Fruit fly (Drosophila melanogaster) whole organism, embryonic: ENCODE results near the gene CG1213.

Source experiments
- Blimp-1 ChIP-seq: fragments of 200-800 bp; sonication (Bioruptor generic); optimal IDR thresholded peaks from 3 replicates; lab custom pipeline; 2018; ENCODE audit warnings: missing biosample characterization, missing genetic modification characterization, mild to moderate bottlenecking, moderate library complexity, missing genetic modification reagents
- CG10565 ChIP-seq: fragments of 200-800 bp; sonication (Bioruptor generic); optimal IDR thresholded peaks from 3 replicates; lab custom pipeline; 2016; ENCODE audit warnings: missing biosample characterization, mild to moderate bottlenecking, missing genetic modification characterization
- CG12071 ChIP-seq: fragments of 200-800 bp; sonication (Bioruptor generic); optimal IDR thresholded peaks from 3 replicates; lab custom pipeline; 2018; ENCODE audit warnings: missing biosample characterization, mild to moderate bottlenecking, missing genetic modification characterization
- CG12219 ChIP-seq: fragments of 200-800 bp; sonication (Bioruptor generic); optimal IDR thresholded peaks from 3 replicates; lab custom pipeline; 2018; ENCODE audit warnings: missing biosample characterization, mild to moderate bottlenecking, missing genetic modification characterization
- CG13894 ChIP-seq: fragments of 200-800 bp; sonication (Bioruptor generic); optimal IDR thresholded peaks from 3 replicates; lab custom pipeline; 2018; ENCODE audit warnings: missing biosample characterization, mild to moderate bottlenecking, missing genetic modification characterization, moderate library complexity
- CG14441 ChIP-seq: fragments of 200-800 bp; sonication (Bioruptor generic); IDR thresholded peaks from 2 replicates; pipeline ENCODE4 v1.3.6; 2022; ENCODE audit warnings: missing biosample characterization, missing genetic modification characterization
- CG16815 ChIP-seq: fragments of 200-800 bp; sonication (Bioruptor generic); optimal IDR thresholded peaks from 3 replicates; lab custom pipeline; 2017; ENCODE audit warnings: missing biosample characterization, mild to moderate bottlenecking, missing genetic modification characterization
- CG17328 ChIP-seq: fragments of 200-800 bp; sonication (Bioruptor generic); IDR thresholded peaks from 2 replicates; pipeline ENCODE4 v1.3.6; 2022; ENCODE audit warnings: missing biosample characterization, missing genetic modification characterization
- CG32532 ChIP-seq: fragments of 200-800 bp; sonication (Bioruptor generic); IDR thresholded peaks from 2 replicates; pipeline ENCODE4 v1.3.6; 2022; ENCODE audit warnings: missing biosample characterization, missing genetic modification characterization
- CG3281 ChIP-seq: fragments of 200-800 bp; sonication (Bioruptor generic); optimal IDR thresholded peaks from 3 replicates; lab custom pipeline; 2017; ENCODE audit warnings: missing biosample characterization, mild to moderate bottlenecking, missing genetic modification characterization
- CG4360 ChIP-seq: fragments of 200-800 bp; sonication (Bioruptor generic); IDR thresholded peaks from 2 replicates; pipeline ENCODE4 v1.3.6; 2022; ENCODE audit warnings: missing biosample characterization, missing genetic modification characterization
- CG4424 ChIP-seq: fragments of 200-800 bp; sonication (Bioruptor generic); optimal IDR thresholded peaks from 3 replicates; lab custom pipeline; 2016; ENCODE audit warnings: missing biosample characterization, missing genetic modification characterization
- CG4730 ChIP-seq: fragments of 200-800 bp; sonication (Bioruptor generic); IDR thresholded peaks from 2 replicates; pipeline ENCODE4 v1.3.6; 2022; ENCODE audit warnings: missing biosample characterization, missing genetic modification characterization
- CG7745 ChIP-seq: fragments of 200-800 bp; sonication (Bioruptor generic); optimal IDR thresholded peaks from 2 replicates; lab custom pipeline; 2018; ENCODE audit warnings: missing biosample characterization, mild to moderate bottlenecking, missing genetic modification characterization, moderate library complexity
- CG8944 ChIP-seq: fragments of 200-800 bp; sonication (Bioruptor generic); optimal IDR thresholded peaks from 3 replicates; lab custom pipeline; 2016; ENCODE audit warnings: missing biosample characterization, missing genetic modification characterization
- CG9215 ChIP-seq: fragments of 200-800 bp; sonication (Bioruptor generic); IDR thresholded peaks from 2 replicates; pipeline ENCODE4 v1.3.6; 2022; ENCODE audit warnings: missing biosample characterization, missing genetic modification characterization
- CG9437 ChIP-seq: fragments of 200-800 bp; sonication (Bioruptor generic); optimal IDR thresholded peaks from 2 replicates; lab custom pipeline; 2018; ENCODE audit warnings: missing biosample characterization, mild to moderate bottlenecking, missing genetic modification characterization
- CG9727 ChIP-seq: fragments of 200-800 bp; sonication (Bioruptor generic); optimal IDR thresholded peaks from 3 replicates; lab custom pipeline; 2017; ENCODE audit warnings: missing biosample characterization, mild to moderate bottlenecking, missing genetic modification characterization
- CG9932 ChIP-seq: fragments of 200-800 bp; sonication (Bioruptor generic); IDR thresholded peaks from 2 replicates; pipeline ENCODE4 v1.3.6; 2022; ENCODE audit warnings: missing biosample characterization, missing genetic modification characterization
- Chrac-16 ChIP-seq: fragments of 200-800 bp; sonication (Bioruptor generic); optimal IDR thresholded peaks from 3 replicates; lab custom pipeline; 2016; ENCODE audit warnings: missing biosample characterization, missing genetic modification characterization
- Dbx ChIP-seq: fragments of 200-800 bp; sonication (Bioruptor generic); IDR thresholded peaks from 3 replicates; pipeline ENCODE4 v1.3.6; 2022; ENCODE audit warnings: missing biosample characterization, missing genetic modification characterization
- Hand ChIP-seq: fragments of 200-800 bp; sonication (Bioruptor generic); optimal IDR thresholded peaks from 2 replicates; lab custom pipeline; 2017; ENCODE audit warnings: mild to moderate bottlenecking, missing biosample characterization, missing genetic modification reagents, missing genetic modification characterization
- Nf-YA ChIP-seq: fragments of 200-800 bp; sonication (Bioruptor generic); IDR thresholded peaks from 2 replicates; pipeline ENCODE4 v1.3.6; 2022; ENCODE audit warnings: missing biosample characterization, missing genetic modification characterization
- Nf-YB ChIP-seq: fragments of 200-800 bp; sonication (Bioruptor generic); optimal IDR thresholded peaks from 3 replicates; lab custom pipeline; 2019; ENCODE audit warnings: missing biosample characterization, mild to moderate bottlenecking, missing genetic modification characterization, moderate library complexity
- Oli ChIP-seq: fragments of 200-800 bp; sonication (Bioruptor generic); optimal IDR thresholded peaks from 2 replicates; lab custom pipeline; 2018; ENCODE audit warnings: missing biosample characterization, mild to moderate bottlenecking, missing genetic modification characterization, moderate library complexity
- PHDP ChIP-seq: fragments of 200-800 bp; sonication (Bioruptor generic); optimal IDR thresholded peaks from 3 replicates; lab custom pipeline; 2018; ENCODE audit warnings: missing biosample characterization, mild to moderate bottlenecking, missing genetic modification characterization, moderate library complexity
- Pdp1 ChIP-seq, 2 experiments: fragments of 200-800 bp; sonication (Bioruptor generic); optimal IDR thresholded peaks; 3 replicates each; lab custom pipeline; 2016; ENCODE audit warnings: missing biosample characterization in 2 of 2, missing genetic modification characterization in 2 of 2, mild to moderate bottlenecking in 1 of 2, moderate library complexity in 1 of 2
- ase ChIP-seq: fragments of 200-800 bp; sonication (Bioruptor generic); IDR thresholded peaks from 3 replicates; pipeline ENCODE4 v1.3.6; 2022; ENCODE audit warnings: missing biosample characterization, missing genetic modification characterization
- ato ChIP-seq: fragments of 200-800 bp; sonication (Bioruptor generic); IDR thresholded peaks from 2 replicates; pipeline ENCODE4 v1.3.6; 2022; ENCODE audit warnings: missing biosample characterization, missing genetic modification characterization; ENCODE audit not compliant: partially characterized antibody
- az2 ChIP-seq: fragments of 200-800 bp; sonication (Bioruptor generic); optimal IDR thresholded peaks from 3 replicates; lab custom pipeline; 2016; ENCODE audit warnings: missing biosample characterization, missing genetic modification characterization
- bab2 ChIP-seq: fragments of 200-800 bp; sonication (Bioruptor generic); optimal IDR thresholded peaks from 2 replicates; lab custom pipeline; 2016; ENCODE audit warnings: missing biosample characterization, missing genetic modification characterization
- bigmax ChIP-seq: fragments of 200-800 bp; sonication (Bioruptor generic); optimal IDR thresholded peaks from 2 replicates; lab custom pipeline; 2018; ENCODE audit warnings: missing biosample characterization, mild to moderate bottlenecking, missing genetic modification characterization
- btn ChIP-seq: fragments of 200-800 bp; sonication (Bioruptor generic); optimal IDR thresholded peaks from 2 replicates; lab custom pipeline; 2016; ENCODE audit warnings: missing biosample characterization, missing genetic modification characterization
- cwo ChIP-seq: fragments of 200-800 bp; sonication (Bioruptor generic); optimal IDR thresholded peaks from 3 replicates; lab custom pipeline; 2017; ENCODE audit warnings: missing biosample characterization, missing genetic modification characterization, mild to moderate bottlenecking, moderate library complexity, missing genetic modification reagents
- da ChIP-seq: fragments of 200-800 bp; sonication (Bioruptor generic); optimal IDR thresholded peaks from 2 replicates; lab custom pipeline; 2016; ENCODE audit warnings: missing biosample characterization, missing genetic modification characterization
- ftz-f1 ChIP-seq: fragments of 200-800 bp; sonication (Bioruptor generic); optimal IDR thresholded peaks from 2 replicates; lab custom pipeline; 2016; ENCODE audit warnings: missing biosample characterization, missing genetic modification characterization
- gcm ChIP-seq: fragments of 200-800 bp; sonication (Bioruptor generic); optimal IDR thresholded peaks from 2 replicates; lab custom pipeline; 2019; ENCODE audit warnings: missing biosample characterization, mild to moderate bottlenecking, missing genetic modification characterization, moderate library complexity
- gfzf ChIP-seq: fragments of 200-800 bp; sonication (Bioruptor generic); optimal IDR thresholded peaks from 2 replicates; lab custom pipeline; 2016; ENCODE audit warnings: missing biosample characterization, mild to moderate bottlenecking, missing genetic modification characterization, moderate library complexity
- kay ChIP-seq: fragments of 200-800 bp; sonication (Bioruptor generic); optimal IDR thresholded peaks from 2 replicates; lab custom pipeline; 2016; ENCODE audit warnings: missing biosample characterization, missing genetic modification characterization
- nau ChIP-seq: fragments of 200-800 bp; sonication (Bioruptor generic); optimal IDR thresholded peaks from 3 replicates; lab custom pipeline; 2017; ENCODE audit warnings: missing biosample characterization, mild to moderate bottlenecking, missing genetic modification characterization, missing genetic modification reagents
- nmo ChIP-seq: fragments of 200-800 bp; sonication (Bioruptor generic); optimal IDR thresholded peaks from 2 replicates; lab custom pipeline; 2018; ENCODE audit warnings: missing biosample characterization, mild to moderate bottlenecking, missing genetic modification characterization, moderate library complexity
- oc ChIP-seq: fragments of 200-800 bp; sonication (Bioruptor generic); optimal IDR thresholded peaks from 2 replicates; lab custom pipeline; 2018; ENCODE audit warnings: missing biosample characterization, mild to moderate bottlenecking, missing genetic modification characterization, moderate library complexity
- pzg ChIP-seq: fragments of 200-800 bp; sonication (Bioruptor generic); optimal IDR thresholded peaks from 3 replicates; lab custom pipeline; 2018; ENCODE audit warnings: missing biosample characterization, mild to moderate bottlenecking, missing genetic modification characterization, moderate library complexity
- row ChIP-seq: fragments of 200-800 bp; sonication (Bioruptor generic); IDR thresholded peaks from 3 replicates; pipeline ENCODE4 v1.3.6; 2022; ENCODE audit warnings: missing biosample characterization, missing genetic modification characterization
- seq ChIP-seq: fragments of 200-800 bp; sonication (Bioruptor generic); IDR thresholded peaks from 2 replicates; pipeline ENCODE4 v1.3.6; 2022; ENCODE audit warnings: missing biosample characterization, missing genetic modification characterization
- sna ChIP-seq: fragments of 200-800 bp; sonication (Bioruptor generic); IDR thresholded peaks from 2 replicates; pipeline ENCODE4 v1.3.6; 2022; ENCODE audit warnings: missing biosample characterization, missing genetic modification characterization; ENCODE audit not compliant: partially characterized antibody
- sug ChIP-seq: fragments of 200-800 bp; optimal IDR thresholded peaks from 2 replicates; lab custom pipeline; 2019; ENCODE audit warnings: missing biosample characterization, mild to moderate bottlenecking, missing genetic modification characterization, moderate library complexity
- tll ChIP-seq, 2 experiments: fragments of 200-800 bp in 1 of 2; fragments of >200 bp in 1 of 2; sonication (Bioruptor generic) in 1 of 2; optimal IDR thresholded peaks; 2 replicates each; lab custom pipeline; 2017 to 2019; ENCODE audit warnings: missing biosample characterization in 2 of 2, missing genetic modification characterization in 2 of 2, mild to moderate bottlenecking in 1 of 2, moderate library complexity in 1 of 2
- trem ChIP-seq: fragments of 200-800 bp; optimal IDR thresholded peaks from 3 replicates; lab custom pipeline; 2019; ENCODE audit warnings: missing biosample characterization, mild to moderate bottlenecking, missing genetic modification characterization, moderate library complexity
- wek ChIP-seq: fragments of 200-800 bp; sonication (Bioruptor generic); optimal IDR thresholded peaks from 3 replicates; lab custom pipeline; 2018; ENCODE audit warnings: missing biosample characterization, mild to moderate bottlenecking, missing genetic modification characterization, moderate library complexity

Gene CG1213

DNA sequence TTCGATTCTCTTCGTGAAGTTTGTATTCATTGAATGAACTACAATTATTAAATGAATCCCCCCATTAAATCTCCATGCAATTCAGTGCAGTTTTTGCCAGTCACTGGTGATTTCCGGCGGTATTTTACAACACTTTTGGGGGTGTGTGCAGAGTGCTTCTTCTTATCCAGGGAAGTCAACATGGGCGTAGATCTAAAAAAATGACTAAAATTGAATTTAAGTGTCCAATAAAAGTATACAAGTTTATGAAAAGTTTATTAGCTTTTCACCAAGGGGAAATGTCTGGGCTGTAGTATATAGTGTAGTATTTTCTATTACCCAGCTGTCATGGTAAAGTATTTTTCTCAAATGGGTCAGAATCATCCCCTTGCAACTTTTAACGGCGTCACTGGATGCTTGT is 49.5 kb upstream of the CG1213 start, which contains the start of gene Hpf1 (continued):
- TF ChIP-seq ato (GFP tag; lab: Robert Waterston, UW) (no peak), CG12219 (peak; percentile 98), CG7745 (tag; lab: Kevin White, UChicago) (peak; percentile 58), CG16815 (GFP tag; lab: Kevin White, UChicago) (peak; percentile 98), gfzf (peak; percentile 43), tll (GFP tag; optimal IDR thresholded peaks at IDR 0.05; lab: Kevin White, UChicago) (peak; percentile 24 to 91), Oli (tag; lab: Kevin White, UChicago) (peak; percentile 99), ase (peak; percentile 97), az2 (GFP tag; lab: Kevin White, UChicago) (peak; percentile 99), cwo (GFP tag; lab: Kevin White, UChicago) (peak; percentile 96), Blimp-1 (peak; percentile 95), ftz-f1 (GFP tag; lab: Kevin White, UChicago) (peak; percentile 72), btn (GFP tag; lab: Kevin White, UChicago) (peak; percentile 95), Hand (GFP tag; lab: Kevin White, UChicago) (peak; percentile 96), bigmax (GFP tag; lab: Kevin White, UChicago) (peak; percentile 73), Nf-YB (GFP tag; lab: Kevin White, UChicago) (peak; percentile 88), Pdp1 (GFP tag; optimal IDR thresholded peaks at IDR 0.05; lab: Kevin White, UChicago) (peak; percentile 97 to 99), sug (tag; lab: Kevin White, UChicago) (peak; percentile 97), row (GFP tag; lab: Robert Waterston, UW) (peak; percentile 99), da (peak; percentile 97), nau (GFP tag; lab: Kevin White, UChicago) (peak; percentile 98), CG9215 (GFP tag; lab: Robert Waterston, UW) (peak; percentile 97), wek (GFP tag; lab: Kevin White, UChicago) (peak; percentile 99), Dbx (peak; percentile 98), CG32532 (GFP tag; lab: Robert Waterston, UW) (peak; percentile 99), seq (GFP tag; lab: Robert Waterston, UW) (peak; percentile 99), CG4730 (GFP tag; lab: Robert Waterston, UW) (peak; percentile 96), oc (tag; lab: Kevin White, UChicago) (peak; percentile 97), pzg (GFP tag; lab: Kevin White, UChicago) (peak; percentile 64), CG9932 (GFP tag; lab: Robert Waterston, UW) (peak; percentile 98), CG4360 (GFP tag; lab: Robert Waterston, UW) (peak; percentile 73), CG17328 (GFP tag; lab: Robert Waterston, UW) (peak; percentile 96), nmo (GFP tag; lab: Kevin White, UChicago) (peak; percentile 98), Chrac-16 (GFP tag; lab: Kevin White, UChicago) (peak; percentile 99), CG9437 (GFP tag; lab: Kevin White, UChicago) (peak; percentile 92), Nf-YA (GFP tag; lab: Robert Waterston, UW) (peak; percentile 93), bab2 (peak; percentile 99), CG14441 (GFP tag; lab: Robert Waterston, UW) (peak; percentile 99), CG8944 (GFP tag; lab: Kevin White, UChicago) (peak; percentile 99), sna (GFP tag; lab: Robert Waterston, UW) (no peak), CG12071 (peak; percentile 98), CG3281 (GFP tag; lab: Kevin White, UChicago) (peak; percentile 99), CG4424 (GFP tag; lab: Kevin White, UChicago) (peak; percentile 98), kay (peak; percentile 96), gcm (GFP tag; lab: Kevin White, UChicago) (peak; percentile 97), CG10565 (GFP tag; lab: Kevin White, UChicago) (peak; percentile 92), CG13894 (tag; lab: Kevin White, UChicago) (peak; percentile 98), trem (peak; percentile 94), CG9727 (peak; percentile 98), PHDP (tag; lab: Kevin White, UChicago) (peak; percentile 99)
